Worm (Caenorhabditis elegans): Measurements from ENCODE around the gene msp-33.

Gene msp-33

ce11 chrII:4892594-4892993 lies at the start of gene msp-33:
Gene msp-33 (minus strand): TSS chrII:4892694.
- TF ChIP-seq tag-97 (GFP tag; IDR thresholded peaks at IDR 0.05) (no peak), aha-1 (tag) (peak; percentile 1)

ce11 chrII:4941541-4942206 lies 49.2 kb upstream of the msp-33 start, which contains the start of gene ZK546.19:
Gene ZK546.19 (plus strand): TSS chrII:4941726.
- TF ChIP-seq T20F7.1 (GFP tag; optimal IDR thresholded peaks at IDR 0.05) (peak; percentile 21), gei-8 (GFP tag; optimal IDR thresholded peaks at IDR 0.05) (no peak), pha-4 (GFP tag; IDR thresholded peaks at IDR 0.05) (no peak), pha-4 (tag; optimal IDR thresholded peaks at IDR 0.05) (no peak), ceh-28 (tag; optimal IDR thresholded peaks at IDR 0.05) (no peak), ceh-20 (GFP tag; IDR thresholded peaks at IDR 0.05) (0 out of 2 replicates have a peak, but pooled peaks have one; percentile 39), nhr-11 (tag; optimal IDR thresholded peaks at IDR 0.05) (no peak), nhr-28 (tag; optimal IDR thresholded peaks at IDR 0.05) (peak; percentile 41), hif-1 (tag; optimal IDR thresholded peaks at IDR 0.05) (peak; percentile 41 to 99), hlh-11 (tag; optimal IDR thresholded peaks at IDR 0.05) (peak; percentile 5), aha-1 (tag) (peak; percentile 100), hlh-30 (tag; optimal IDR thresholded peaks at IDR 0.05; ENCODE audit: insufficient read depth) (peak; percentile 1), nhr-10 (tag; optimal IDR thresholded peaks at IDR 0.05) (peak; percentile 5), dpl-1 (GFP tag; optimal IDR thresholded peaks at IDR 0.05) (peak; percentile 2), zag-1 (tag; optimal IDR thresholded peaks at IDR 0.05) (no peak), daf-16 (GFP tag; optimal IDR thresholded peaks at IDR 0.05) (peak in 1 of 2 experiments; percentile 39), daf-16 (tag; optimal IDR thresholded peaks at IDR 0.05) (peak; percentile 70), lsy-2 (tag; optimal IDR thresholded peaks at IDR 0.05) (peak in 1 of 2 experiments; percentile 38), ceh-32 (tag; optimal IDR thresholded peaks at IDR 0.05; ENCODE audit: poor library complexity) (no peak), pqm-1 (tag; optimal IDR thresholded peaks at IDR 0.05) (peak; percentile 4), ama-1 (optimal IDR thresholded peaks at IDR 0.05) (peak; percentile 27), mdl-1 (tag; optimal IDR thresholded peaks at IDR 0.05) (no peak), mes-2 (tag; optimal IDR thresholded peaks at IDR 0.05; ENCODE audit: poor library complexity, severe bottlenecking) (no peak), php-3 (GFP tag; IDR thresholded peaks at IDR 0.05) (peak; percentile 68), lim-7 (GFP tag; IDR thresholded peaks at IDR 0.05) (no peak)

ce11 chrII:4941050-4941449 lies 48.6 kb upstream of the msp-33 start, which contains the start of gene cblc-1:
Gene cblc-1 (minus strand): TSS chrII:4941150.
- TF ChIP-seq duxl-1 (tag; optimal IDR thresholded peaks at IDR 0.05; ENCODE audit: poor library complexity) (no peak), set-16 (GFP tag; IDR thresholded peaks at IDR 0.05) (no peak), pqm-1 (tag; optimal IDR thresholded peaks at IDR 0.05) (no peak)

ce11 chrII:4937743-4938142 lies 45.2 kb upstream of the msp-33 start, which contains the start of gene ZK546.4:
Gene ZK546.4 (plus strand): TSS chrII:4938043.
- TF ChIP-seq dve-1 (tag; optimal IDR thresholded peaks at IDR 0.05; ENCODE audit: insufficient read depth) (no peak), dmd-8 (GFP tag; IDR thresholded peaks at IDR 0.05) (no peak)

ce11 chrII:4935518-4935917 lies 43.0 kb upstream of the msp-33 start, which contains the start of gene ZK546.5:
Gene ZK546.5 (plus strand): TSS chrII:4935818.
- TF ChIP-seq Y105C5A.15 (GFP tag; IDR thresholded peaks at IDR 0.05) (no peak), aha-1 (tag) (peak; percentile 24), lin-38 (GFP tag; IDR thresholded peaks at IDR 0.05) (peak; percentile 60)

Data from whole organism, L4 larva.